Worm (Caenorhabditis elegans): ENCODE measurements around the gene acr-16.

Gene acr-16

ce11 chrV:8580961-8581360 lies 19.9 kb downstream of the acr-16 start, which contains the start of gene C10B5.1:
TSS of gene C10B5.1 (plus strand) at chrV:8581261.
- no peak for TF ChIP-seq unc-130 (tag; optimal IDR thresholded peaks at IDR 0.05)
- no peak for TF ChIP-seq F16B12.6 (tag; optimal IDR thresholded peaks at IDR 0.05)
- TF ChIP-seq nhr-28 (tag; optimal IDR thresholded peaks at IDR 0.05): no peak
- no peak for TF ChIP-seq zag-1 (tag; optimal IDR thresholded peaks at IDR 0.05)
- no peak for TF ChIP-seq irx-1 (tag; optimal IDR thresholded peaks at IDR 0.05)
- TF ChIP-seq nhr-85 (tag): no peak
- no peak for TF ChIP-seq ama-1 (optimal IDR thresholded peaks at IDR 0.05)
- TF ChIP-seq pag-3 (tag; optimal IDR thresholded peaks at IDR 0.05; ENCODE audit: borderline replicate concordance, insufficient read depth): no peak
- no peak for TF ChIP-seq unc-62 (GFP tag; optimal IDR thresholded peaks at IDR 0.05)
- no peak for TF ChIP-seq ceh-88 (GFP tag; IDR thresholded peaks at IDR 0.05)
- no peak for TF ChIP-seq ztf-11 (tag; optimal IDR thresholded peaks at IDR 0.05)

- TF ChIP-seq pqm-1 (tag; optimal IDR thresholded peaks at IDR 0.05): no peak
- no peak for TF ChIP-seq isw-1 (GFP tag; IDR thresholded peaks at IDR 0.05)
- TF ChIP-seq tlp-1 (tag; optimal IDR thresholded peaks at IDR 0.05): no peak
- TF ChIP-seq efl-1 (optimal IDR thresholded peaks at IDR 0.05): no peak
- TF ChIP-seq efl-1 (GFP tag; optimal IDR thresholded peaks at IDR 0.05 in 1 of 2): peak in 1 of 2 experiments; percentile 90
Observed at ce11 chrV:8586472-8586871, 25.5 kb downstream of the acr-16 start.

ce11 chrV:8586920-8587319 lies 25.9 kb downstream of the acr-16 start:
- TF ChIP-seq nhr-47 (tag; optimal IDR thresholded peaks at IDR 0.05) (no peak), blmp-1 (tag; optimal IDR thresholded peaks at IDR 0.05) (peak; percentile 11), hlh-17 (GFP tag; optimal IDR thresholded peaks at IDR 0.05; ENCODE audit: borderline replicate concordance) (no peak), ceh-82 (tag; optimal IDR thresholded peaks at IDR 0.05) (no peak), elt-3 (tag; optimal IDR thresholded peaks at IDR 0.05) (no peak)

- TF ChIP-seq mef-2 (tag; optimal IDR thresholded peaks at IDR 0.05) (no peak), lsy-2 (tag; optimal IDR thresholded peaks at IDR 0.05) (no peak), fos-1 (tag; optimal IDR thresholded peaks at IDR 0.05) (no peak), ztf-11 (tag; optimal IDR thresholded peaks at IDR 0.05) (no peak), pqm-1 (tag; optimal IDR thresholded peaks at IDR 0.05) (no peak), hlh-17 (GFP tag; optimal IDR thresholded peaks at IDR 0.05; ENCODE audit: borderline replicate concordance) (no peak), skn-1 (tag; optimal IDR thresholded peaks at IDR 0.05) (no peak), ets-5 (GFP tag; IDR thresholded peaks at IDR 0.05) (no peak), ceh-82 (tag; optimal IDR thresholded peaks at IDR 0.05) (no peak), efl-3 (GFP tag; optimal IDR thresholded peaks at IDR 0.05) (no peak), Y116A8C.19 (tag; optimal IDR thresholded peaks at IDR 0.05; ENCODE audit: borderline replicate concordance) (no peak), mab-9 (GFP tag; IDR thresholded peaks at IDR 0.05) (no peak), dsc-1 (tag; optimal IDR thresholded peaks at IDR 0.05) (no peak), jun-1 (tag; optimal IDR thresholded peaks at IDR 0.05) (no peak), F16B12.6 (tag; optimal IDR thresholded peaks at IDR 0.05) (no peak), xbp-1 (tag; optimal IDR thresholded peaks at IDR 0.05) (no peak), nhr-71 (tag; optimal IDR thresholded peaks at IDR 0.05) (no peak), lin-14 (GFP tag; optimal IDR thresholded peaks at IDR 0.05) (no peak), nhr-28 (tag; optimal IDR thresholded peaks at IDR 0.05) (no peak)
Observed at ce11 chrV:8588079-8588478, 27.1 kb downstream of the acr-16 start, which contains the start of gene C10B5.3. TSS of gene C10B5.3 (minus strand) at chrV:8588179.

- no peak for TF ChIP-seq mef-2 (tag; optimal IDR thresholded peaks at IDR 0.05)
- no peak for TF ChIP-seq irx-1 (tag; optimal IDR thresholded peaks at IDR 0.05)
- no peak for TF ChIP-seq sup-37 (GFP tag; optimal IDR thresholded peaks at IDR 0.05)
- TF ChIP-seq tbx-2 (tag; optimal IDR thresholded peaks at IDR 0.05): no peak
- peak; percentile 5 for TF ChIP-seq fkh-10 (GFP tag; optimal IDR thresholded peaks at IDR 0.05)
- no peak for TF ChIP-seq F16B12.6 (tag; optimal IDR thresholded peaks at IDR 0.05)
- peak; percentile 38 for TF ChIP-seq lin-14 (GFP tag; optimal IDR thresholded peaks at IDR 0.05)
- TF ChIP-seq blmp-1 (tag; optimal IDR thresholded peaks at IDR 0.05): peak; percentile 23
- TF ChIP-seq nhr-237 (tag; optimal IDR thresholded peaks at IDR 0.05): no peak
- TF ChIP-seq nhr-85 (tag): peak; percentile 25
- no peak for TF ChIP-seq aha-1 (tag; optimal IDR thresholded peaks at IDR 0.05)
- no peak for TF ChIP-seq ceh-8 (GFP tag; optimal IDR thresholded peaks at IDR 0.05)
- no peak for TF ChIP-seq nhr-12 (tag; optimal IDR thresholded peaks at IDR 0.05)
- TF ChIP-seq ets-5 (GFP tag; IDR thresholded peaks at IDR 0.05): no peak
- no peak for TF ChIP-seq zag-1 (tag; optimal IDR thresholded peaks at IDR 0.05)
- no peak for TF ChIP-seq egl-27 (tag; optimal IDR thresholded peaks at IDR 0.05)
- no peak for TF ChIP-seq ztf-11 (tag; optimal IDR thresholded peaks at IDR 0.05)
- no peak for TF ChIP-seq ama-1 (optimal IDR thresholded peaks at IDR 0.05)
- no peak for TF ChIP-seq snu-23 (GFP tag; optimal IDR thresholded peaks at IDR 0.05)
- TF ChIP-seq efl-1 (optimal IDR thresholded peaks at IDR 0.05): no peak
- peak in 1 of 2 experiments; percentile 75 for TF ChIP-seq efl-1 (GFP tag; optimal IDR thresholded peaks at IDR 0.05 in 1 of 2)
- TF ChIP-seq efl-3 (GFP tag; optimal IDR thresholded peaks at IDR 0.05): no peak
- TF ChIP-seq ces-1 (GFP tag; optimal IDR thresholded peaks at IDR 0.05): no peak
Observed at ce11 chrV:8592691-8593307, 31.8 kb downstream of the acr-16 start.
